Worm (Caenorhabditis elegans): ENCODE results near the gene cdh-4.

- TF ChIP-seq nhr-76 (tag; optimal IDR thresholded peaks at IDR 0.05) = no peak
- no peak for TF ChIP-seq cey-2 (tag; optimal IDR thresholded peaks at IDR 0.05; ENCODE audit: borderline replicate concordance, insufficient read depth)
- no peak for TF ChIP-seq nhr-77 (tag; optimal IDR thresholded peaks at IDR 0.05)
- TF ChIP-seq arid-1 (GFP tag; conservative IDR thresholded peaks at IDR 0.05) = no peak
- no peak for TF ChIP-seq nhr-10 (tag; optimal IDR thresholded peaks at IDR 0.05)
- no peak for TF ChIP-seq lir-3 (tag; optimal IDR thresholded peaks at IDR 0.05)
- TF ChIP-seq nhr-42 (GFP tag; IDR thresholded peaks at IDR 0.05) = no peak
- peak in 1 of 2 experiments; percentile 28 for TF ChIP-seq hif-1 (tag; optimal IDR thresholded peaks at IDR 0.05)
- no peak for TF ChIP-seq dmd-9 (GFP tag; IDR thresholded peaks at IDR 0.05)
Observed at ce11 chrIII:4504358-4504757, 15.8 kb upstream of the cdh-4 start.

Data from whole organism, L4 larva.